Worm (Caenorhabditis elegans) whole organism, L1 larva: ENCODE results near the gene T04B8.5.

Experiments used
- C16A3.4 ChIP-seq: fragments of 150-350 bp; optimal IDR thresholded peaks from 2 replicates; lab custom pipeline; 2014; ENCODE audit warnings: missing biosample characterization, missing genetic modification characterization
- C34B4.2 ChIP-seq: sonication (generic microtip); optimal IDR thresholded peaks from 2 replicates; lab custom pipeline; 2017; ENCODE audit warnings: mild to moderate bottlenecking, missing genetic modification characterization, missing compliant biosample characterization
- F16B12.6 ChIP-seq: fragments of 150-350 bp; optimal IDR thresholded peaks from 2 replicates; lab custom pipeline; 2014; ENCODE audit warnings: missing biosample characterization, missing genetic modification characterization
- aha-1 ChIP-seq: fragments of 150-350 bp; optimal IDR thresholded peaks from 2 replicates; lab custom pipeline; 2014; ENCODE audit warnings: missing biosample characterization, missing genetic modification characterization
- blmp-1 ChIP-seq: fragments of 150-350 bp; optimal IDR thresholded peaks from 2 replicates; lab custom pipeline; 2014; ENCODE audit warnings: missing biosample characterization, missing genetic modification characterization
- ceh-63 ChIP-seq: fragments of 200-800 bp; sonication (Bioruptor generic); optimal IDR thresholded peaks from 2 replicates; lab custom pipeline; 2018; ENCODE audit warnings: mild to moderate bottlenecking, missing genetic modification characterization, missing compliant biosample characterization
- ceh-8 ChIP-seq: fragments of 200-800 bp; sonication (Bioruptor generic); optimal IDR thresholded peaks from 2 replicates; lab custom pipeline; 2018; ENCODE audit warnings: mild to moderate bottlenecking, missing genetic modification characterization, moderate library complexity, missing compliant biosample characterization
- ceh-82 ChIP-seq, 3 experiments: fragments of 150-350 bp in 1 of 3; sonication (generic microtip) in 2 of 3; optimal IDR thresholded peaks; 2 replicates each; lab custom pipeline; 2014 to 2017; ENCODE audit warnings: missing biosample characterization in 3 of 3, missing genetic modification characterization in 3 of 3
- ceh-90 ChIP-seq: sonication (generic microtip); optimal IDR thresholded peaks from 2 replicates; lab custom pipeline; 2016; ENCODE audit warnings: missing genetic modification characterization, missing compliant biosample characterization
- dsc-1 ChIP-seq: sonication (generic microtip); optimal IDR thresholded peaks from 2 replicates; lab custom pipeline; 2016; ENCODE audit warnings: mild to moderate bottlenecking, missing genetic modification characterization, missing compliant biosample characterization
- efl-3 ChIP-seq: fragments of 200-800 bp; sonication (Bioruptor generic); optimal IDR thresholded peaks from 2 replicates; lab custom pipeline; 2018; ENCODE audit warnings: mild to moderate bottlenecking, missing genetic modification characterization, missing compliant biosample characterization
- elt-2 ChIP-seq: sonication (generic microtip); optimal IDR thresholded peaks from 2 replicates; lab custom pipeline; 2016; ENCODE audit warnings: missing genetic modification characterization, mild to moderate bottlenecking, inconsistent platforms, missing compliant biosample characterization, missing genetic modification reagents
- ets-5 ChIP-seq: fragments of 200-800 bp; sonication (Bioruptor generic); IDR thresholded peaks from 2 replicates; pipeline ENCODE4 v1.3.6; 2022; ENCODE audit warnings: missing genetic modification characterization, missing compliant biosample characterization
- fkh-4 ChIP-seq: sonication (generic microtip); optimal IDR thresholded peaks from 2 replicates; lab custom pipeline; 2016; ENCODE audit warnings: missing compliant biosample characterization, missing genetic modification characterization, borderline replicate concordance
- fos-1 ChIP-seq: fragments of 150-350 bp; optimal IDR thresholded peaks from 2 replicates; lab custom pipeline; 2014; ENCODE audit warnings: missing biosample characterization, missing genetic modification characterization
- grh-1 ChIP-seq: fragments of 200-800 bp; sonication (Bioruptor generic); IDR thresholded peaks from 2 replicates; pipeline ENCODE4 v1.3.6; 2022; ENCODE audit warnings: missing genetic modification reagents, missing genetic modification characterization, missing compliant biosample characterization
- hlh-4 ChIP-seq: sonication (generic microtip); optimal IDR thresholded peaks from 2 replicates; lab custom pipeline; 2016; ENCODE audit warnings: mild to moderate bottlenecking, missing genetic modification characterization, missing compliant biosample characterization
- hpl-2 ChIP-seq: fragments of 150-350 bp; optimal IDR thresholded peaks from 2 replicates; lab custom pipeline; 2014; ENCODE audit warnings: missing biosample characterization, missing genetic modification reagents, missing genetic modification characterization
- irx-1 ChIP-seq: sonication (generic microtip); optimal IDR thresholded peaks from 2 replicates; lab custom pipeline; 2016; ENCODE audit warnings: missing genetic modification characterization, missing compliant biosample characterization
- isw-1 ChIP-seq: fragments of 200-800 bp; sonication (Bioruptor generic); IDR thresholded peaks from 2 replicates; pipeline ENCODE4 v1.3.6; 2022; ENCODE audit warnings: missing genetic modification characterization, missing compliant biosample characterization
- lin-13 ChIP-seq: fragments of 150-350 bp; optimal IDR thresholded peaks from 2 replicates; lab custom pipeline; 2014; ENCODE audit warnings: missing biosample characterization, missing genetic modification reagents, missing genetic modification characterization
- lin-15B ChIP-seq: fragments of 150-350 bp; sonication (generic microtip); optimal IDR thresholded peaks from 3 replicates; lab custom pipeline; 2014; ENCODE audit warnings: missing biosample characterization, missing genetic modification characterization
- lin-35 ChIP-seq, 2 experiments: fragments of 150-350 bp; optimal IDR thresholded peaks; 2 replicates each; lab custom pipeline; 2014; ENCODE audit warnings: missing biosample characterization in 2 of 2, missing genetic modification characterization in 2 of 2, missing genetic modification reagents in 2 of 2
- lir-3 ChIP-seq: sonication (generic microtip); optimal IDR thresholded peaks from 2 replicates; lab custom pipeline; 2016; ENCODE audit warnings: mild to moderate bottlenecking, missing genetic modification characterization, moderate library complexity, missing compliant biosample characterization; ENCODE audit not compliant: poor library complexity
- mdl-1 ChIP-seq, 2 experiments: fragments of 150-350 bp; optimal IDR thresholded peaks; 2 replicates each; lab custom pipeline; 2014 to 2017; ENCODE audit warnings: missing biosample characterization in 2 of 2, missing genetic modification characterization in 2 of 2, inconsistent platforms in 1 of 2
- mef-2 ChIP-seq: fragments of 150-350 bp; optimal IDR thresholded peaks from 2 replicates; lab custom pipeline; 2014; ENCODE audit warnings: missing biosample characterization, missing genetic modification characterization
- mep-1 ChIP-seq: fragments of 150-350 bp; optimal IDR thresholded peaks from 2 replicates; lab custom pipeline; 2014; ENCODE audit warnings: missing biosample characterization, missing genetic modification characterization
- nhr-12 ChIP-seq: sonication (generic microtip); optimal IDR thresholded peaks from 2 replicates; lab custom pipeline; 2017; ENCODE audit warnings: missing biosample characterization, missing genetic modification characterization
- nhr-28 ChIP-seq: fragments of 150-350 bp; optimal IDR thresholded peaks from 2 replicates; lab custom pipeline; 2014; ENCODE audit warnings: missing biosample characterization, missing genetic modification characterization
- nhr-47 ChIP-seq: sonication (generic microtip); optimal IDR thresholded peaks from 2 replicates; lab custom pipeline; 2016; ENCODE audit warnings: mild to moderate bottlenecking, missing genetic modification characterization, moderate library complexity, missing compliant biosample characterization
- nhr-71 ChIP-seq: sonication (generic microtip); optimal IDR thresholded peaks from 2 replicates; lab custom pipeline; 2016; ENCODE audit warnings: mild to moderate bottlenecking, missing genetic modification characterization, moderate library complexity, missing compliant biosample characterization
- nhr-77 ChIP-seq: fragments of 150-350 bp; optimal IDR thresholded peaks from 2 replicates; lab custom pipeline; 2014; ENCODE audit warnings: missing biosample characterization, missing genetic modification characterization
- nhr-84 ChIP-seq: sonication (generic microtip); optimal IDR thresholded peaks from 2 replicates; lab custom pipeline; 2017; ENCODE audit warnings: missing biosample characterization, missing genetic modification characterization
- nhr-85 ChIP-seq: sonication (generic microtip); peaks from one replicate; lab custom pipeline; 2016; ENCODE audit warnings: missing genetic modification characterization, inconsistent platforms, missing compliant biosample characterization
- nhr-90 ChIP-seq: sonication (generic microtip); optimal IDR thresholded peaks from 2 replicates; lab custom pipeline; 2016; ENCODE audit warnings: mild to moderate bottlenecking, missing genetic modification characterization, missing compliant biosample characterization; ENCODE audit not compliant: poor library complexity
- pag-3 ChIP-seq: sonication (generic microtip); optimal IDR thresholded peaks from 2 replicates; lab custom pipeline; 2017; ENCODE audit warnings: missing genetic modification characterization, mild to moderate bottlenecking, missing compliant biosample characterization, antibody characterized with exemption, borderline replicate concordance; ENCODE audit not compliant: insufficient read depth
- skn-1 ChIP-seq: fragments of 150-350 bp; optimal IDR thresholded peaks from 2 replicates; lab custom pipeline; 2014; ENCODE audit warnings: missing biosample characterization, missing genetic modification characterization
- snpc-4 ChIP-seq: fragments of 150-350 bp; optimal IDR thresholded peaks from 2 replicates; lab custom pipeline; 2014; ENCODE audit warnings: missing biosample characterization, missing genetic modification characterization
- sox-4 ChIP-seq: sonication (generic microtip); optimal IDR thresholded peaks from 2 replicates; lab custom pipeline; 2016; ENCODE audit warnings: missing genetic modification characterization, missing compliant biosample characterization
- sptf-1 ChIP-seq: fragments of 150-350 bp; optimal IDR thresholded peaks from 2 replicates; lab custom pipeline; 2014; ENCODE audit warnings: missing biosample characterization, missing genetic modification characterization
- sup-37 ChIP-seq: fragments of 200-800 bp; sonication (Bioruptor generic); optimal IDR thresholded peaks from 2 replicates; lab custom pipeline; 2018; ENCODE audit warnings: mild to moderate bottlenecking, missing genetic modification characterization, missing compliant biosample characterization
- swsn-7 ChIP-seq: sonication (generic microtip); optimal IDR thresholded peaks from 2 replicates; lab custom pipeline; 2016; ENCODE audit warnings: missing genetic modification characterization, missing compliant biosample characterization
- unc-130 ChIP-seq: fragments of 150-350 bp; optimal IDR thresholded peaks from 2 replicates; lab custom pipeline; 2017; ENCODE audit warnings: missing biosample characterization, missing genetic modification characterization, inconsistent platforms
- unc-62 ChIP-seq: fragments of 150-350 bp; optimal IDR thresholded peaks from 2 replicates; lab custom pipeline; 2014; ENCODE audit warnings: missing biosample characterization, missing genetic modification reagents, missing genetic modification characterization
- unc-98 ChIP-seq: fragments of 200-800 bp; sonication (Bioruptor generic); IDR thresholded peaks from 2 replicates; pipeline ENCODE4 v1.3.6; 2022; ENCODE audit warnings: missing genetic modification characterization, missing compliant biosample characterization
- xbp-1 ChIP-seq: sonication (generic microtip); optimal IDR thresholded peaks from 2 replicates; lab custom pipeline; 2016; ENCODE audit warnings: missing genetic modification characterization, missing compliant biosample characterization
- zag-1 ChIP-seq: fragments of 150-350 bp; optimal IDR thresholded peaks from 2 replicates; lab custom pipeline; 2014; ENCODE audit warnings: missing biosample characterization, missing genetic modification characterization
- zip-4 ChIP-seq: fragments of 200-800 bp; sonication (Bioruptor generic); optimal IDR thresholded peaks from 2 replicates; lab custom pipeline; 2018; ENCODE audit warnings: mild to moderate bottlenecking, missing genetic modification characterization, moderate library complexity, missing compliant biosample characterization
- ztf-11 ChIP-seq, 2 experiments: sonication (generic microtip); optimal IDR thresholded peaks; 2 replicates each; lab custom pipeline; 2016 to 2017; ENCODE audit warnings: missing genetic modification characterization in 2 of 2, missing biosample characterization in 1 of 2, missing compliant biosample characterization in 1 of 2

Gene T04B8.5

DNA sequence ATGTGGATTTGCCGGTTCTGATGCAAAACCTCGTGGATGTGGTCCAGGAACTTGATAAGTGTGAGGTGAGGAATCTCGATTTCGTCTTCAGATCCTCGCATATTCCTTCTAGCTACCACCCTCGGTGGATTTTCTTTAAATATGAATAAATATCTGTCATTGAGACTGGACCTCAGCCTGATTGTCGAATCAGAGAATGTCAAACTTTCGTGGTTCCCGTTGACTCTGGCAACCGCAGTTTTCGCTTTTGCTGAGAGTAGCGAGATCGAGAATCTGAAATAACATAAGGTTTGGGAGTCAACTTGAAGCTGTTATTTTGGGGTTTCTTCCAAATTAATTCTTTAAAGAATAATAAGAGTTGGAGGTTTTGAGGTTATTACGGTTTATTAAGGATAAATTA is 41.7 kb downstream of the T04B8.5 start, which contains the start of gene fbxb-14:
TSS of gene fbxb-14 (minus strand) at position 101 of the 400 bp plus-strand sequence.
- no peak for TF ChIP-seq dsc-1 (tag; lab: Kevin White, UChicago)
- no peak for TF ChIP-seq zag-1 (tag; lab: Kevin White, UChicago)
- no peak for TF ChIP-seq nhr-84 (tag; lab: Kevin White, UChicago)

ce11 chrII:581983-582382 is 42.4 kb downstream of the T04B8.5 start:
- TF ChIP-seq swsn-7 (tag; lab: Kevin White, UChicago) (no peak), ztf-11 (tag; optimal IDR thresholded peaks at IDR 0.05; lab: Kevin White, UChicago) (no peak), nhr-12 (tag; lab: Kevin White, UChicago) (no peak), zip-4 (GFP tag; lab: Kevin White, UChicago) (no peak), dsc-1 (tag; lab: Kevin White, UChicago) (no peak), ets-5 (no peak), ceh-82 (tag; optimal IDR thresholded peaks at IDR 0.05; lab: Kevin White, UChicago) (no peak), hlh-4 (tag; lab: Kevin White, UChicago) (no peak)

- TF ChIP-seq grh-1 (GFP tag; lab: Robert Waterston, UW) = no peak
- no peak for TF ChIP-seq hpl-2 (GFP tag; lab: Kevin White, UChicago)
- no peak for TF ChIP-seq xbp-1
- TF ChIP-seq fos-1 = peak; percentile 24
- no peak for TF ChIP-seq efl-3 (GFP tag; lab: Kevin White, UChicago)
- TF ChIP-seq isw-1 (GFP tag; lab: Robert Waterston, UW) = no peak
- no peak for TF ChIP-seq sup-37
- no peak for TF ChIP-seq nhr-90 (tag; lab: Kevin White, UChicago)
- TF ChIP-seq nhr-71 (tag; lab: Kevin White, UChicago) = no peak
- no peak for TF ChIP-seq nhr-77
- TF ChIP-seq nhr-47 (tag; lab: Kevin White, UChicago) = peak; percentile 5
- TF ChIP-seq elt-2 (tag; lab: Kevin White, UChicago) = no peak
- TF ChIP-seq aha-1 (tag; lab: Kevin White, UChicago) = no peak
- TF ChIP-seq mep-1 (tag; lab: Kevin White, UChicago) = peak; percentile 7
- TF ChIP-seq skn-1 = no peak
- no peak for TF ChIP-seq sptf-1 (tag; lab: Kevin White, UChicago)
- no peak for TF ChIP-seq unc-130 (tag; lab: Kevin White, UChicago)
- TF ChIP-seq mdl-1 (tag; optimal IDR thresholded peaks at IDR 0.05; lab: Kevin White, UChicago) = no peak
- TF ChIP-seq lin-15B (tag; lab: Kevin White, UChicago) = no peak
- no peak for TF ChIP-seq irx-1 (tag; lab: Kevin White, UChicago)
- no peak for TF ChIP-seq pag-3
- no peak for TF ChIP-seq unc-98 (GFP tag; lab: Robert Waterston, UW)
- no peak for TF ChIP-seq blmp-1 (tag; lab: Kevin White, UChicago)
- no peak for TF ChIP-seq lir-3 (tag; lab: Kevin White, UChicago)
- no peak for TF ChIP-seq unc-62 (GFP tag; lab: Kevin White, UChicago)
- TF ChIP-seq nhr-28 (tag; lab: Kevin White, UChicago) = no peak
- TF ChIP-seq nhr-85 (tag; lab: Kevin White, UChicago) = peak; percentile 17
- TF ChIP-seq dsc-1 (tag; lab: Kevin White, UChicago) = peak; percentile 12
- TF ChIP-seq nhr-84 (tag; lab: Kevin White, UChicago) = no peak
- TF ChIP-seq swsn-7 (tag; lab: Kevin White, UChicago) = no peak
- TF ChIP-seq sox-4 (tag; lab: Kevin White, UChicago) = no peak
- TF ChIP-seq C34B4.2 (tag; lab: Kevin White, UChicago) = no peak
- no peak for TF ChIP-seq mef-2
- no peak for TF ChIP-seq ceh-63 (GFP tag; lab: Kevin White, UChicago)
- no peak for TF ChIP-seq ceh-90
- TF ChIP-seq snpc-4 (tag; lab: Kevin White, UChicago) = no peak
- no peak for TF ChIP-seq lin-13 (GFP tag; lab: Kevin White, UChicago)
- peak; percentile 39 to 48 for TF ChIP-seq lin-35 (GFP tag; optimal IDR thresholded peaks at IDR 0.05; lab: Kevin White, UChicago)
- no peak for TF ChIP-seq ceh-8 (GFP tag; lab: Kevin White, UChicago)
- TF ChIP-seq C16A3.4 = no peak
- peak; percentile 94 for TF ChIP-seq F16B12.6 (tag; lab: Kevin White, UChicago)
- TF ChIP-seq fkh-4 (tag; lab: Kevin White, UChicago) = no peak
These were observed 44.1 kb downstream of the T04B8.5 start, which contains the start of the genes cdc-37 and W08F4.3 for ce11 chrII:580189-580643. Gene cdc-37 (minus strand): TSS chrII:580593. Gene W08F4.3 (plus strand): TSS chrII:580602.
